Worm (Caenorhabditis elegans) whole organism, young adult: ENCODE results near the gene dmsr-6.

Experiments used
- B0035.1 ChIP-seq: sonication (generic microtip); optimal IDR thresholded peaks from 2 replicates; lab custom pipeline; 2016; ENCODE audit warnings: missing genetic modification characterization, mild to moderate bottlenecking, missing compliant biosample characterization, missing genotype, missing genetic modification reagents
- F33H1.4 ChIP-seq: fragments of 200-800 bp; sonication (Bioruptor generic); IDR thresholded peaks from 2 replicates; pipeline ENCODE4 v1.3.6; 2022; ENCODE audit warnings: missing genetic modification reagents, missing genetic modification characterization, missing compliant biosample characterization
- F52B5.7 ChIP-seq: sonication (generic microtip); optimal IDR thresholded peaks from 2 replicates; lab custom pipeline; 2016; ENCODE audit warnings: mild to moderate bottlenecking, missing genetic modification characterization, missing compliant biosample characterization
- ama-1 ChIP-seq, 3 experiments: fragments of 150-350 bp in 1 of 3; sonication (generic microtip) in 2 of 3; optimal IDR thresholded peaks; 2 replicates each; lab custom pipeline; 2014 to 2018; ENCODE audit warnings: missing biosample characterization in 2 of 3, missing genetic modification characterization in 2 of 3, missing genetic modification reagents in 2 of 3
- attf-6 ChIP-seq: fragments of 200-800 bp; sonication (Bioruptor generic); IDR thresholded peaks from 2 replicates; pipeline ENCODE4 v1.3.6; 2022; ENCODE audit warnings: missing genetic modification reagents, missing genetic modification characterization, missing compliant biosample characterization
- madf-3 ChIP-seq: fragments of 200-800 bp; sonication (Bioruptor generic); IDR thresholded peaks from 2 replicates; pipeline ENCODE4 v1.3.6; 2022; ENCODE audit warnings: missing genetic modification reagents, missing genetic modification characterization, missing compliant biosample characterization
- sea-2 ChIP-seq: fragments of 200-800 bp; sonication (Bioruptor generic); IDR thresholded peaks from 2 replicates; pipeline ENCODE4 v1.3.6; 2022; ENCODE audit warnings: missing genetic modification characterization, missing compliant biosample characterization
- tbp1 ChIP-seq: fragments of 200-800 bp; sonication (Bioruptor generic); optimal IDR thresholded peaks from 2 replicates; lab custom pipeline; 2018; ENCODE audit warnings: mild to moderate bottlenecking, missing genetic modification characterization, missing compliant biosample characterization
- unc-62 ChIP-seq: fragments of 150-350 bp; optimal IDR thresholded peaks from 2 replicates; lab custom pipeline; 2014; ENCODE audit warnings: missing biosample characterization, missing genetic modification reagents, missing genetic modification characterization

- TF ChIP-seq attf-6 (GFP tag; lab: Robert Waterston, UW), result no peak
- no peak for TF ChIP-seq F33H1.4 (GFP tag; lab: Robert Waterston, UW)
- no peak for TF ChIP-seq ama-1 (optimal IDR thresholded peaks at IDR 0.05; lab: Kevin White, UChicago)
- no peak for TF ChIP-seq ama-1 (GFP tag; optimal IDR thresholded peaks at IDR 0.05; lab: Kevin White, UChicago)
- TF ChIP-seq unc-62 (GFP tag; lab: Kevin White, UChicago), result no peak
- no peak for TF ChIP-seq madf-3 (GFP tag; lab: Robert Waterston, UW)
- no peak for TF ChIP-seq F52B5.7 (tag; lab: Kevin White, UChicago)
- TF ChIP-seq tbp1 (GFP tag; lab: Kevin White, UChicago), result no peak
- no peak for TF ChIP-seq B0035.1 (tag; lab: Kevin White, UChicago)
- no peak for TF ChIP-seq sea-2 (GFP tag; lab: Robert Waterston, UW)
Measured at ce11 chrII:14489407-14489806, 34.0 kb downstream of the dmsr-6 start, which contains the start of gene vnut-1.
